Fruit fly (Drosophila melanogaster): ENCODE results near the gene CG14106.

The CG14106 gene

dm6 chr3L:13406873-13407272 is 18.6 kb downstream of the CG14106 start (continued):
- TF ChIP-seq CG12236 (GFP tag; optimal IDR thresholded peaks at IDR 0.05) (no peak), tgo (GFP tag; IDR thresholded peaks at IDR 0.05) (no peak), GATAe (GFP tag; conservative IDR thresholded peaks at IDR 0.05) (no peak), Lhr (GFP tag; optimal IDR thresholded peaks at IDR 0.05) (no peak), pnt (GFP tag; optimal IDR thresholded peaks at IDR 0.05) (no peak), CG17359 (tag; optimal IDR thresholded peaks at IDR 0.05) (no peak), CG17829 (tag; optimal IDR thresholded peaks at IDR 0.05) (peak; percentile 11), CG14710 (tag; optimal IDR thresholded peaks at IDR 0.05) (peak; percentile 3), cg (GFP tag; optimal IDR thresholded peaks at IDR 0.05) (no peak), CG1024 (GFP tag; IDR thresholded peaks at IDR 0.05) (no peak), slp2 (GFP tag; optimal IDR thresholded peaks at IDR 0.05) (no peak), Asciz (GFP tag; optimal IDR thresholded peaks at IDR 0.05) (no peak), en (GFP tag; optimal IDR thresholded peaks at IDR 0.05) (no peak), CG9932 (GFP tag; IDR thresholded peaks at IDR 0.05) (no peak), sd (tag; optimal IDR thresholded peaks at IDR 0.05) (no peak), CG10979 (tag; optimal IDR thresholded peaks at IDR 0.05) (peak; percentile 6), Usf (GFP tag; optimal IDR thresholded peaks at IDR 0.05) (no peak), CG18262 (tag; optimal IDR thresholded peaks at IDR 0.05) (peak; percentile 20), CG11504 (tag; optimal IDR thresholded peaks at IDR 0.05) (peak; percentile 24), NFAT (GFP tag; IDR thresholded peaks at IDR 0.05) (no peak), esg (GFP tag; conservative IDR thresholded peaks at IDR 0.05) (no peak), psq (GFP tag; optimal IDR thresholded peaks at IDR 0.05) (no peak), CG17802 (tag; optimal IDR thresholded peaks at IDR 0.05) (no peak), CG17385 (GFP tag; optimal IDR thresholded peaks at IDR 0.05) (no peak)

DNA sequence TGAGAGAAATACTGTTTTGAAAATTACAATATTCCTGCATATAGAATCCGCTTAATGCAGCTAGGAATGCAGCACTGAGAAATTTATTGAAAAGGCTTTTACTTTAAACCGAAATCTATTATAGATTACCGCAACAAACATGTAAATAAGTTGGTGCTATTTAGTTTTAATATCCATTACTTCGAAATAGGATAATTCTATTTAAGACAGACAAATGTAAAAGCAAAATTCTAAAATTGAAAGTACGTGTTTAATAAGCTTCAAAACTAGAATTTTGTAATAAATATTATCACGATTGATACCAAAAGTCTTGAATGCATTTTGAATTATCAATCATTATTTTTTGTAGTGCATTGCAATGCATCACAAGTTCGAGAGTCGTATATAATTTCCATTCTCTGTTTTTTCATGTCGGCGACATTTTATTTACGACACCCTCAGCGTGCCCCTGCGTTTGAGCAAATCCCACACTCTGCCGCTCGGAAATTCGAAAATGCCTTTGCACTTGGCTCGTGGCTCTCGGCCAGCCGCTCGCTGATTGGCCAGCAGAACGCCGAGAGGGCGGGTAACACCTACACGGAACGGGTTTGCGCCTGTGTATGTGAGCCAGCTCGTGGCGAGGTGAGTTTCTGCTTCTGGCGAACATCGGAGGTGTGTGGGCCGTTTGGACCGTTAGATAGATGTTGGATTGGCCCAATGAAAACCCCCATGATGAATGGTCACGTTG is 22.2 kb downstream of the CG14106 start:
- no peak for TF ChIP-seq BtbVII (GFP tag; optimal IDR thresholded peaks at IDR 0.05)
- TF ChIP-seq CG1647 (GFP tag; optimal IDR thresholded peaks at IDR 0.05), result no peak
- TF ChIP-seq CG10959 (GFP tag; IDR thresholded peaks at IDR 0.05), result 0 out of 2 replicates have a peak, but pooled peaks have one; percentile 41
- TF ChIP-seq CG9727 (GFP tag; optimal IDR thresholded peaks at IDR 0.05), result peak; percentile 69
- TF ChIP-seq Deaf1 (tag; optimal IDR thresholded peaks at IDR 0.05), result peak; percentile 89
- no peak for TF ChIP-seq pan (optimal IDR thresholded peaks at IDR 0.05)
- TF ChIP-seq pan (GFP tag; optimal IDR thresholded peaks at IDR 0.05 in 1 of 2, IDR thresholded peaks at IDR 0.05 in 1 of 2), result peak in 1 of 2 experiments; percentile 16
- peak; percentile 6 for TF ChIP-seq gsb-n (tag; optimal IDR thresholded peaks at IDR 0.05)
- no peak for TF ChIP-seq Atf6 (GFP tag; IDR thresholded peaks at IDR 0.05)
- no peak for TF ChIP-seq sc (optimal IDR thresholded peaks at IDR 0.05)
- TF ChIP-seq sc (GFP tag; optimal IDR thresholded peaks at IDR 0.05), result peak; percentile 30
- peak; percentile 98 for TF ChIP-seq Nf-YB (GFP tag; optimal IDR thresholded peaks at IDR 0.05)
- no peak for TF ChIP-seq dysf (GFP tag; IDR thresholded peaks at IDR 0.05)
- TF ChIP-seq Med (GFP tag), result peak; percentile 40
- peak; percentile 52 for TF ChIP-seq dmrt99B (tag; optimal IDR thresholded peaks at IDR 0.05)
- TF ChIP-seq Oli (tag; optimal IDR thresholded peaks at IDR 0.05), result peak; percentile 16
- TF ChIP-seq phol (tag; optimal IDR thresholded peaks at IDR 0.05), result peak; percentile 67
- peak; percentile 17 for TF ChIP-seq CG12391 (tag; optimal IDR thresholded peaks at IDR 0.05)
- TF ChIP-seq CG13287 (GFP tag; IDR thresholded peaks at IDR 0.05; ENCODE audit: partially characterized antibody), result 0 out of 2 replicates have a peak, but pooled peaks have one; percentile 21
- TF ChIP-seq CG16815 (GFP tag; optimal IDR thresholded peaks at IDR 0.05), result peak; percentile 47
- peak; percentile 56 for TF ChIP-seq CG10267 (tag; optimal IDR thresholded peaks at IDR 0.05)
- no peak for TF ChIP-seq pnt (GFP tag; optimal IDR thresholded peaks at IDR 0.05)
- TF ChIP-seq lola (GFP tag; optimal IDR thresholded peaks at IDR 0.05), result peak in 1 of 3 experiments; percentile 77
- no peak for TF ChIP-seq CG18619 (GFP tag; optimal IDR thresholded peaks at IDR 0.05)
- TF ChIP-seq D19A (tag; optimal IDR thresholded peaks at IDR 0.05), result peak; percentile 46
- peak; percentile 21 for TF ChIP-seq bcd (GFP tag; optimal IDR thresholded peaks at IDR 0.05)
- TF ChIP-seq CG6689 (GFP tag; IDR thresholded peaks at IDR 0.05), result peak; percentile 48
